Fruit fly (Drosophila melanogaster) whole organism, prepupa: ENCODE measurements around the gene CG2901.
A peak's percentile ranks its signal among the peaks of the same experiment; 100 is the strongest.

Experiments used
- Blimp-1 ChIP-seq: fragments of 200-800 bp; sonication (Bioruptor generic); optimal IDR thresholded peaks from 3 replicates; lab custom pipeline; 2017; ENCODE audit warnings: missing biosample characterization, missing genetic modification characterization, mild to moderate bottlenecking, moderate library complexity, missing genetic modification reagents
- CG10669 ChIP-seq: fragments of 200-800 bp; sonication (Bioruptor generic); optimal IDR thresholded peaks from 3 replicates; lab custom pipeline; 2018; ENCODE audit warnings: missing biosample characterization, mild to moderate bottlenecking, missing genetic modification characterization, moderate library complexity
- CG11294 ChIP-seq: fragments of 200-800 bp; sonication (Bioruptor generic); IDR thresholded peaks from 2 replicates; pipeline ENCODE4 v1.3.6; 2022; ENCODE audit warnings: missing biosample characterization, missing genetic modification characterization
- CG11762 ChIP-seq: fragments of 200-800 bp; sonication (Bioruptor generic); optimal IDR thresholded peaks from 3 replicates; lab custom pipeline; 2016; ENCODE audit warnings: missing biosample characterization, missing genetic modification characterization; ENCODE audit not compliant: insufficient read depth
- CG15336 ChIP-seq: fragments of 200-800 bp; sonication (Bioruptor generic); IDR thresholded peaks from 2 replicates; pipeline ENCODE4 v1.3.6; 2022; ENCODE audit warnings: missing biosample characterization, missing genetic modification characterization
- CG1621 ChIP-seq: fragments of 200-800 bp; sonication (Bioruptor generic); optimal IDR thresholded peaks from 3 replicates; lab custom pipeline; 2018; ENCODE audit warnings: missing biosample characterization, mild to moderate bottlenecking, missing genetic modification characterization
- CG16779 ChIP-seq: fragments of 200-800 bp; sonication (Bioruptor generic); optimal IDR thresholded peaks from 3 replicates; lab custom pipeline; 2017; ENCODE audit warnings: missing biosample characterization, mild to moderate bottlenecking, missing genetic modification characterization
- CG3032 ChIP-seq: fragments of 200-800 bp; optimal IDR thresholded peaks from 2 replicates; lab custom pipeline; 2019; ENCODE audit warnings: missing biosample characterization, mild to moderate bottlenecking, missing genetic modification characterization, moderate library complexity
- CG31627 ChIP-seq: fragments of 200-800 bp; sonication (Bioruptor generic); optimal IDR thresholded peaks from 3 replicates; lab custom pipeline; 2016; ENCODE audit warnings: missing biosample characterization, missing genetic modification characterization
- CG32006 ChIP-seq: fragments of 200-800 bp; sonication (Bioruptor generic); optimal IDR thresholded peaks from 3 replicates; lab custom pipeline; 2017; ENCODE audit warnings: missing biosample characterization, mild to moderate bottlenecking, missing genetic modification characterization
- CG34406 ChIP-seq: fragments of 200-800 bp; sonication (Bioruptor generic); optimal IDR thresholded peaks from 3 replicates; lab custom pipeline; 2016; ENCODE audit warnings: missing biosample characterization, missing genetic modification characterization
- CG3919 ChIP-seq: fragments of 200-800 bp; sonication (Bioruptor generic); optimal IDR thresholded peaks from 3 replicates; lab custom pipeline; 2016; ENCODE audit warnings: missing biosample characterization, missing genetic modification characterization
- CG4318 ChIP-seq: fragments of 200-800 bp; sonication (Bioruptor generic); optimal IDR thresholded peaks from 3 replicates; lab custom pipeline; 2017; ENCODE audit warnings: missing biosample characterization, mild to moderate bottlenecking, missing genetic modification characterization
- CG6163 ChIP-seq: fragments of 200-800 bp; sonication (Bioruptor generic); IDR thresholded peaks from 3 replicates; pipeline ENCODE4 v1.3.6; 2022; ENCODE audit warnings: missing biosample characterization, missing genetic modification characterization
- CG6276 ChIP-seq: fragments of 200-800 bp; sonication (Bioruptor generic); optimal IDR thresholded peaks from 2 replicates; lab custom pipeline; 2017; ENCODE audit warnings: missing biosample characterization, mild to moderate bottlenecking, missing genetic modification characterization
- CG6808 ChIP-seq: fragments of 200-800 bp; sonication (Bioruptor generic); optimal IDR thresholded peaks from 3 replicates; lab custom pipeline; 2017; ENCODE audit warnings: missing biosample characterization, missing genetic modification characterization, mild to moderate bottlenecking, moderate library complexity, missing genetic modification reagents
- CG7368 ChIP-seq: fragments of 200-800 bp; sonication (Bioruptor generic); optimal IDR thresholded peaks from 3 replicates; lab custom pipeline; 2016; ENCODE audit warnings: missing biosample characterization, missing genetic modification characterization
- CG8119 ChIP-seq: fragments of 200-800 bp; sonication (Bioruptor generic); IDR thresholded peaks from 3 replicates; pipeline ENCODE4 v1.3.6; 2022; ENCODE audit warnings: missing biosample characterization, missing genetic modification characterization
- CG8319 ChIP-seq: fragments of 200-800 bp; sonication (Bioruptor generic); optimal IDR thresholded peaks from 3 replicates; lab custom pipeline; 2016; ENCODE audit warnings: missing biosample characterization, missing genetic modification characterization
- CG8632 ChIP-seq: fragments of 200-800 bp; sonication (Bioruptor generic); optimal IDR thresholded peaks from 3 replicates; lab custom pipeline; 2016; ENCODE audit warnings: missing biosample characterization, missing genetic modification characterization
- CG9139 ChIP-seq: fragments of 200-800 bp; sonication (Bioruptor generic); optimal IDR thresholded peaks from 3 replicates; lab custom pipeline; 2017; ENCODE audit warnings: missing biosample characterization, mild to moderate bottlenecking, missing genetic modification characterization
- Eip78C ChIP-seq: fragments of 200-800 bp; sonication (Bioruptor generic); peaks from one replicate; lab custom pipeline; 2016; ENCODE audit warnings: missing biosample characterization, missing genetic modification characterization
- Eip93F ChIP-seq: fragments of 200-800 bp; sonication (Bioruptor generic); optimal IDR thresholded peaks from 2 replicates; lab custom pipeline; 2016; ENCODE audit warnings: missing biosample characterization, mild to moderate bottlenecking, missing genetic modification characterization
- Ets21C ChIP-seq: fragments of 200-800 bp; sonication (Bioruptor generic); optimal IDR thresholded peaks from 3 replicates; lab custom pipeline; 2016; ENCODE audit warnings: missing biosample characterization, missing genetic modification characterization
- Hr38 ChIP-seq: sonication (Bioruptor generic); optimal IDR thresholded peaks from 2 replicates; lab custom pipeline; 2016; ENCODE audit warnings: missing biosample characterization, missing genetic modification characterization
- Hr39 ChIP-seq: fragments of 200-800 bp; sonication (Bioruptor generic); optimal IDR thresholded peaks from 2 replicates; lab custom pipeline; 2016; ENCODE audit warnings: missing biosample characterization, missing genetic modification characterization
- Hr4 ChIP-seq: fragments of 200-800 bp; sonication (Bioruptor generic); optimal IDR thresholded peaks from 3 replicates; lab custom pipeline; 2016; ENCODE audit warnings: missing biosample characterization, missing genetic modification characterization
- Met ChIP-seq: fragments of 200-800 bp; sonication (Bioruptor generic); optimal IDR thresholded peaks from 3 replicates; lab custom pipeline; 2016; ENCODE audit warnings: missing biosample characterization, missing genetic modification characterization
- OdsH ChIP-seq: fragments of 200-800 bp; sonication (Bioruptor generic); optimal IDR thresholded peaks from 3 replicates; lab custom pipeline; 2016; ENCODE audit warnings: missing biosample characterization, missing genetic modification characterization
- Smox ChIP-seq: fragments of 200-800 bp; sonication (Bioruptor generic); optimal IDR thresholded peaks from 3 replicates; lab custom pipeline; 2016; ENCODE audit warnings: missing biosample characterization, missing genetic modification characterization
- Sox15 ChIP-seq: fragments of 200-800 bp; sonication (Bioruptor generic); optimal IDR thresholded peaks from 3 replicates; lab custom pipeline; 2016; ENCODE audit warnings: missing biosample characterization, missing genetic modification characterization
- achi ChIP-seq: fragments of 200-800 bp; sonication (Bioruptor generic); optimal IDR thresholded peaks from 3 replicates; lab custom pipeline; 2016; ENCODE audit warnings: missing biosample characterization, missing genetic modification characterization
- acj6 ChIP-seq: fragments of 200-800 bp; sonication (Bioruptor generic); optimal IDR thresholded peaks from 3 replicates; lab custom pipeline; 2016; ENCODE audit warnings: missing biosample characterization, missing genetic modification characterization
- cyc ChIP-seq: fragments of 200-800 bp; sonication (Bioruptor generic); optimal IDR thresholded peaks from 3 replicates; lab custom pipeline; 2016; ENCODE audit warnings: missing biosample characterization, missing genetic modification characterization
- dsx ChIP-seq: fragments of 200-800 bp; optimal IDR thresholded peaks from 3 replicates; lab custom pipeline; 2019; ENCODE audit warnings: missing biosample characterization, mild to moderate bottlenecking, missing genetic modification characterization, moderate library complexity; ENCODE audit not compliant: poor library complexity, severe bottlenecking
- eg ChIP-seq: fragments of 200-800 bp; sonication (Bioruptor generic); IDR thresholded peaks from 3 replicates; pipeline ENCODE4 v1.3.6; 2022; ENCODE audit warnings: missing biosample characterization, missing genetic modification characterization
- fd59A ChIP-seq: fragments of 200-800 bp; sonication (Bioruptor generic); optimal IDR thresholded peaks from 2 replicates; lab custom pipeline; 2017; ENCODE audit warnings: missing biosample characterization, mild to moderate bottlenecking, missing genetic modification characterization, missing genetic modification reagents
- fd85E ChIP-seq: fragments of 200-800 bp; sonication (Bioruptor generic); optimal IDR thresholded peaks from 3 replicates; lab custom pipeline; 2016; ENCODE audit warnings: missing biosample characterization, missing genetic modification characterization
- fkh ChIP-seq: fragments of 200-800 bp; sonication (Bioruptor generic); optimal IDR thresholded peaks from 3 replicates; lab custom pipeline; 2017; ENCODE audit warnings: missing biosample characterization, mild to moderate bottlenecking, missing genetic modification characterization, moderate library complexity
- net ChIP-seq: fragments of 200-800 bp; sonication (Bioruptor generic); optimal IDR thresholded peaks from 3 replicates; lab custom pipeline; 2016; ENCODE audit warnings: missing biosample characterization, missing genetic modification characterization
- pdm3 ChIP-seq: fragments of 200-800 bp; sonication (Bioruptor generic); optimal IDR thresholded peaks from 3 replicates; lab custom pipeline; 2016; ENCODE audit warnings: missing biosample characterization, missing genetic modification characterization
- ss ChIP-seq, 2 experiments: fragments of 200-800 bp; sonication (Bioruptor generic); optimal IDR thresholded peaks; 2 replicates in 1 of 2; 3 replicates in 1 of 2; lab custom pipeline; 2017 to 2018; ENCODE audit warnings: mild to moderate bottlenecking in 2 of 2, missing biosample characterization in 2 of 2, missing genetic modification characterization in 2 of 2, moderate library complexity in 1 of 2

Gene CG2901

DNA sequence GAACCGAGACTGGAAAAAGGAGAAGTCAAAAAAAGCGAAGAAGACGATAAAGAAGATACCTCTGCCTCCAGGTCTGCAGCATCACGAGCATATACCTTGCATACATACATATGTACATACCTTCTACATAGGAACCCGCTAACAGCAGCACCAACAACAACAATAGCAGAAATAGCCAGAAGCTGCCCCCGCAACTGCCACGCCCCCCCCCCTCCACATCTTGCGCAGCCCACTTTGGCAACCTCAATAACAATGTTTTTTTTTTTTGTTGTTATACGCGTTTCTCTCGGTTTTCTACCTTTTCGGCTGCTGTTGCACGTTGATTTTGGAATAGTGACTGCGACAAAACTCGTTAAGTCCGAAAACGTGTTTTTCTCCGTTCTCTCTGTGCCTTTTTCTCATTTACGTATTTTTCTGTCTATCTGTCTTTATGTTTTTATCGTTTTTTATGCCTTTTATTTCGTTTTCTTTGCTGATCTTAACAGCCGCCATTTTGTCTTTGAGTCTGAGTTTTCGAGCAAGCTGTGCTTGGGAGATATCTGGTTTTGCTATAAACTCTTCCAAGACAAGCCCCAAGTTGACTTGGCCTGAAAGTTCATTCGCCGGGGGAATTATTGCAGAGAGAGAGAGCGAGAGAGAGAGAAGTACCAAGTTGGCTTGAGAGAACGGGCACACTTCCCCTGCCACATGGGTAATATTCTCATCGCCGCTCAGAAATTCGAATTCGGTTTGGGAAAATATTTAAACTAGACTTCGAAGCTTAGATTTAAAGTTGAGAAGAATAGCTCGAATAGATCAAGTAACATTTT, 7.2 kb downstream of the CG2901 start (continued):
- TF ChIP-seq CG4318 (GFP tag; lab: Kevin White, UChicago) (no peak), fkh (GFP tag; lab: Kevin White, UChicago) (no peak), CG3032 (peak; percentile 25), CG16779 (peak; percentile 12), pdm3 (GFP tag; lab: Kevin White, UChicago) (no peak), Eip93F (GFP tag; lab: Kevin White, UChicago) (no peak), dsx (peak; percentile 52), CG34406 (GFP tag; lab: Kevin White, UChicago) (peak; percentile 6), achi (no peak)

dm6 chrX:3835764-3836342, 7.9 kb downstream of the CG2901 start:
- TF ChIP-seq CG15336 (GFP tag; lab: Robert Waterston, UW) = no peak
- no peak for TF ChIP-seq pdm3 (GFP tag; lab: Kevin White, UChicago)
- no peak for TF ChIP-seq CG1621 (tag; lab: Kevin White, UChicago)
- no peak for TF ChIP-seq ss (GFP tag; optimal IDR thresholded peaks at IDR 0.05; lab: Kevin White, UChicago)
- no peak for TF ChIP-seq Sox15 (GFP tag; lab: Kevin White, UChicago)
- no peak for TF ChIP-seq CG3919 (GFP tag; lab: Kevin White, UChicago)
- no peak for TF ChIP-seq CG8119 (GFP tag; lab: Robert Waterston, UW)
- peak; percentile 38 for TF ChIP-seq Eip78C
- no peak for TF ChIP-seq CG31627 (GFP tag; lab: Kevin White, UChicago)
- no peak for TF ChIP-seq Met (GFP tag; lab: Kevin White, UChicago)
- TF ChIP-seq OdsH (GFP tag; lab: Kevin White, UChicago) = no peak
- TF ChIP-seq eg (GFP tag; lab: Robert Waterston, UW) = peak; percentile 25; the same call in 1 of the 3 replicates
- TF ChIP-seq, all 60 proteins: peak for 2

- TF ChIP-seq CG11762 (GFP tag; lab: Kevin White, UChicago) (no peak), CG6808 (GFP tag; lab: Kevin White, UChicago) (no peak), CG16779 (no peak), pdm3 (GFP tag; lab: Kevin White, UChicago) (no peak), CG3032 (no peak), CG7368 (no peak), Blimp-1 (GFP tag; lab: Kevin White, UChicago) (no peak), Hr39 (GFP tag; lab: Kevin White, UChicago) (no peak), CG9139 (no peak), CG11294 (GFP tag; lab: Robert Waterston, UW) (no peak), Hr38 (GFP tag; lab: Kevin White, UChicago) (no peak), CG10669 (GFP tag; lab: Kevin White, UChicago) (no peak), net (GFP tag; lab: Kevin White, UChicago) (no peak), CG15336 (GFP tag; lab: Robert Waterston, UW) (0 out of 2 replicates have a peak, but pooled peaks have one; percentile 38), cyc (GFP tag; lab: Kevin White, UChicago) (no peak), ss (GFP tag; optimal IDR thresholded peaks at IDR 0.05; lab: Kevin White, UChicago) (no peak), Sox15 (GFP tag; lab: Kevin White, UChicago) (no peak), acj6 (GFP tag; lab: Kevin White, UChicago) (no peak), CG6276 (GFP tag; lab: Kevin White, UChicago) (no peak), fd59A (GFP tag; lab: Kevin White, UChicago) (no peak), CG31627 (GFP tag; lab: Kevin White, UChicago) (no peak), CG3919 (GFP tag; lab: Kevin White, UChicago) (no peak), Hr4 (GFP tag; lab: Kevin White, UChicago) (peak; percentile 5), achi (no peak), Ets21C (GFP tag; lab: Kevin White, UChicago) (no peak), CG34406 (GFP tag; lab: Kevin White, UChicago) (no peak), CG8632 (GFP tag; lab: Kevin White, UChicago) (no peak), eg (GFP tag; lab: Robert Waterston, UW) (0 out of 3 replicates have a peak, but pooled peaks have one; percentile 17), Eip78C (peak; percentile 37), CG32006 (GFP tag; lab: Kevin White, UChicago) (peak; percentile 17), CG8319 (no peak), CG8119 (GFP tag; lab: Robert Waterston, UW) (no peak), fd85E (GFP tag; lab: Kevin White, UChicago) (no peak), CG6163 (GFP tag; lab: Robert Waterston, UW) (no peak), CG4318 (GFP tag; lab: Kevin White, UChicago) (no peak), CG1621 (tag; lab: Kevin White, UChicago) (no peak), fkh (GFP tag; lab: Kevin White, UChicago) (no peak), Met (GFP tag; lab: Kevin White, UChicago) (no peak), Smox (GFP tag; lab: Kevin White, UChicago) (no peak)
These were observed 9.6 kb downstream of the CG2901 start for dm6 chrX:3837628-3838027.
